Worm (Caenorhabditis elegans) whole organism, late embryonic: ENCODE data around the gene prx-10.

Source experiments
- C08G9.2 ChIP-seq: sonication (generic microtip); optimal IDR thresholded peaks from 2 replicates; lab custom pipeline; 2016; ENCODE audit warnings: mild to moderate bottlenecking, missing genetic modification characterization, moderate library complexity, missing compliant biosample characterization
- ceh-19 ChIP-seq: fragments of 200-800 bp; sonication (Bioruptor generic); optimal IDR thresholded peaks from 2 replicates; lab custom pipeline; 2018; ENCODE audit warnings: mild to moderate bottlenecking, missing genetic modification characterization, missing compliant biosample characterization
- ceh-22 ChIP-seq: sonication (generic microtip); optimal IDR thresholded peaks from 2 replicates; lab custom pipeline; 2017; ENCODE audit warnings: missing biosample characterization, missing genetic modification characterization
- elt-2 ChIP-seq: sonication (generic microtip); optimal IDR thresholded peaks from 2 replicates; lab custom pipeline; 2016; ENCODE audit warnings: missing genetic modification reagents, missing genetic modification characterization, missing compliant biosample characterization
- nhr-11 ChIP-seq: fragments of 150-350 bp; optimal IDR thresholded peaks from 2 replicates; lab custom pipeline; 2014; ENCODE audit warnings: missing biosample characterization, missing genetic modification characterization
- nhr-232 ChIP-seq: sonication (generic microtip); optimal IDR thresholded peaks from 2 replicates; lab custom pipeline; 2016; ENCODE audit warnings: missing genetic modification characterization, missing compliant biosample characterization
- tbx-2 ChIP-seq: sonication (generic microtip); optimal IDR thresholded peaks from 2 replicates; lab custom pipeline; 2016; ENCODE audit warnings: missing genetic modification characterization, missing compliant biosample characterization

- TF ChIP-seq C08G9.2 (tag; lab: Kevin White, UChicago): no peak
- no peak for TF ChIP-seq ceh-22
- no peak for TF ChIP-seq elt-2 (tag; lab: Kevin White, UChicago)
- TF ChIP-seq nhr-11 (tag; lab: Kevin White, UChicago): no peak
- TF ChIP-seq nhr-232: no peak
- no peak for TF ChIP-seq ceh-19 (GFP tag; lab: Kevin White, UChicago)
- TF ChIP-seq tbx-2 (tag; lab: Kevin White, UChicago): no peak
Measured at ce11 chrIII:5260394-5260793, 24.2 kb downstream of the prx-10 start, which contains the start of gene gop-3.
